Fruit fly (Drosophila melanogaster) whole organism, embryonic: ENCODE data around the gene CG34307.

Experiments
- Atf-2 ChIP-seq: fragments of 200-800 bp; sonication (Bioruptor generic); optimal IDR thresholded peaks from 2 replicates; lab custom pipeline; 2016; ENCODE audit warnings: missing biosample characterization, missing genetic modification characterization
- Atf3 ChIP-seq: fragments of 200-800 bp; sonication (Bioruptor generic); optimal IDR thresholded peaks from 3 replicates; lab custom pipeline; 2016; ENCODE audit warnings: missing biosample characterization, missing genetic modification characterization
- Awh ChIP-seq: fragments of 200-800 bp; sonication (Bioruptor generic); IDR thresholded peaks from 2 replicates; pipeline ENCODE4, ENCODE4 v1.3.6; 2022; ENCODE audit warnings: missing biosample characterization, missing genetic modification characterization
- C15 ChIP-seq: fragments of 200-800 bp; sonication (Bioruptor generic); IDR thresholded peaks from 3 replicates; pipeline ENCODE4 v1.3.6; 2022; ENCODE audit warnings: missing biosample characterization, missing genetic modification characterization
- CG12299 ChIP-seq: fragments of 200-800 bp; sonication (Bioruptor generic); optimal IDR thresholded peaks from 2 replicates; lab custom pipeline; 2018; ENCODE audit warnings: missing biosample characterization, mild to moderate bottlenecking, missing genetic modification characterization
- CG14860 ChIP-seq: fragments of 200-800 bp; sonication (Bioruptor generic); IDR thresholded peaks from 3 replicates; pipeline ENCODE4 v1.3.6; 2022; ENCODE audit warnings: missing biosample characterization, missing genetic modification characterization; ENCODE audit not compliant: partially characterized antibody
- CG14965 ChIP-seq: fragments of 200-800 bp; sonication (Bioruptor generic); optimal IDR thresholded peaks from 2 replicates; lab custom pipeline; 2016; ENCODE audit warnings: missing biosample characterization, missing genetic modification characterization, borderline replicate concordance
- CG15514 ChIP-seq: fragments of 200-800 bp; sonication (Bioruptor generic); optimal IDR thresholded peaks from 3 replicates; lab custom pipeline; 2017; ENCODE audit warnings: missing biosample characterization, missing genetic modification characterization, mild to moderate bottlenecking, moderate library complexity, missing genetic modification reagents
- CG1647 ChIP-seq: fragments of 200-800 bp; sonication (Bioruptor generic); optimal IDR thresholded peaks from 3 replicates; lab custom pipeline; 2016; ENCODE audit warnings: missing biosample characterization, missing genetic modification characterization
- CG17328 ChIP-seq: fragments of 200-800 bp; sonication (Bioruptor generic); IDR thresholded peaks from 2 replicates; pipeline ENCODE4 v1.3.6; 2022; ENCODE audit warnings: missing biosample characterization, missing genetic modification characterization
- CG17912 ChIP-seq: fragments of 200-800 bp; sonication (Bioruptor generic); optimal IDR thresholded peaks from 2 replicates; lab custom pipeline; 2018; ENCODE audit warnings: missing biosample characterization, mild to moderate bottlenecking, missing genetic modification characterization
- CG32772 ChIP-seq: fragments of 200-800 bp; sonication (Bioruptor generic); IDR thresholded peaks from 2 replicates; pipeline ENCODE4 v1.3.6; 2022; ENCODE audit warnings: missing biosample characterization, missing genetic modification characterization
- CG3838 ChIP-seq: fragments of 200-800 bp; sonication (Bioruptor generic); optimal IDR thresholded peaks from 3 replicates; lab custom pipeline; 2016; ENCODE audit warnings: missing biosample characterization, missing genetic modification characterization
- CG4282 ChIP-seq: fragments of 200-800 bp; sonication (Bioruptor generic); optimal IDR thresholded peaks from 2 replicates; lab custom pipeline; 2016; ENCODE audit warnings: missing biosample characterization, missing genetic modification characterization
- CG4820 ChIP-seq: fragments of 200-800 bp; sonication (Bioruptor generic); optimal IDR thresholded peaks from 3 replicates; lab custom pipeline; 2016; ENCODE audit warnings: missing biosample characterization, missing genetic modification characterization
- CG8478 ChIP-seq: fragments of >200 bp; optimal IDR thresholded peaks from 2 replicates; lab custom pipeline; 2018
- Dbx ChIP-seq: fragments of 200-800 bp; sonication (Bioruptor generic); IDR thresholded peaks from 3 replicates; pipeline ENCODE4 v1.3.6; 2022; ENCODE audit warnings: missing biosample characterization, missing genetic modification characterization
- Deaf1 ChIP-seq: fragments of 200-800 bp; optimal IDR thresholded peaks from 3 replicates; lab custom pipeline; 2019; ENCODE audit warnings: missing biosample characterization, mild to moderate bottlenecking, missing genetic modification characterization, moderate library complexity
- Dp ChIP-seq: fragments of 200-800 bp; sonication (Bioruptor generic); optimal IDR thresholded peaks from 2 replicates; lab custom pipeline; 2018; ENCODE audit warnings: missing biosample characterization, mild to moderate bottlenecking, missing genetic modification characterization, moderate library complexity
- ERR ChIP-seq: fragments of 200-800 bp; sonication (Bioruptor generic); optimal IDR thresholded peaks from 2 replicates; lab custom pipeline; 2016; ENCODE audit warnings: missing biosample characterization, missing genetic modification characterization
- Hsf ChIP-seq: fragments of 200-800 bp; sonication (Bioruptor generic); optimal IDR thresholded peaks from 3 replicates; lab custom pipeline; 2016; ENCODE audit warnings: missing biosample characterization, missing genetic modification characterization
- Jarid2 ChIP-seq: fragments of 200-800 bp; sonication (Bioruptor generic); optimal IDR thresholded peaks from 3 replicates; lab custom pipeline; 2017; ENCODE audit warnings: mild to moderate bottlenecking, missing biosample characterization, missing genetic modification reagents, missing genetic modification characterization
- Mes4 ChIP-seq: fragments of 200-800 bp; sonication (Bioruptor generic); optimal IDR thresholded peaks from 2 replicates; lab custom pipeline; 2016; ENCODE audit warnings: missing biosample characterization, missing genetic modification characterization
- NC2β ChIP-seq: fragments of 200-800 bp; sonication (Bioruptor generic); optimal IDR thresholded peaks from 2 replicates; lab custom pipeline; 2016; ENCODE audit warnings: missing biosample characterization, missing genetic modification characterization
- bowl ChIP-seq: fragments of 200-800 bp; sonication (Bioruptor generic); IDR thresholded peaks from 2 replicates; pipeline ENCODE4 v1.3.6; 2022; ENCODE audit warnings: missing biosample characterization, missing genetic modification characterization
- bsh ChIP-seq, 2 experiments: fragments of 200-800 bp; sonication (Bioruptor generic); optimal IDR thresholded peaks; 2 replicates each; lab custom pipeline; 2017 to 2018; ENCODE audit warnings: mild to moderate bottlenecking in 2 of 2, missing biosample characterization in 2 of 2, missing genetic modification characterization in 2 of 2, moderate library complexity in 1 of 2
- cwo ChIP-seq: fragments of 200-800 bp; sonication (Bioruptor generic); optimal IDR thresholded peaks from 3 replicates; lab custom pipeline; 2017; ENCODE audit warnings: missing biosample characterization, missing genetic modification characterization, mild to moderate bottlenecking, moderate library complexity, missing genetic modification reagents
- dysf ChIP-seq: fragments of 200-800 bp; sonication (Bioruptor generic); IDR thresholded peaks from 3 replicates; pipeline ENCODE4 v1.3.6; 2022; ENCODE audit warnings: missing biosample characterization, missing genetic modification characterization
- emc ChIP-seq: fragments of 200-800 bp; sonication (Bioruptor generic); optimal IDR thresholded peaks from 2 replicates; lab custom pipeline; 2016; ENCODE audit warnings: missing biosample characterization, missing genetic modification characterization
- exex ChIP-seq: fragments of 200-800 bp; sonication (Bioruptor generic); optimal IDR thresholded peaks from 4 replicates; lab custom pipeline; 2018; ENCODE audit warnings: missing biosample characterization, mild to moderate bottlenecking, missing genetic modification characterization, moderate library complexity
- fd102C ChIP-seq: fragments of 200-800 bp; sonication (Bioruptor generic); optimal IDR thresholded peaks from 2 replicates; lab custom pipeline; 2018; ENCODE audit warnings: missing biosample characterization, mild to moderate bottlenecking, missing genetic modification characterization, moderate library complexity
- fd96Cb ChIP-seq: fragments of 200-800 bp; sonication (Bioruptor generic); optimal IDR thresholded peaks from 2 replicates; lab custom pipeline; 2018; ENCODE audit warnings: missing biosample characterization, mild to moderate bottlenecking, missing genetic modification characterization, moderate library complexity
- ken ChIP-seq: fragments of 200-800 bp; sonication (Bioruptor generic); IDR thresholded peaks from 3 replicates; pipeline ENCODE4 v1.3.6; 2022; ENCODE audit warnings: missing biosample characterization, missing genetic modification characterization
- knrl ChIP-seq: fragments of 200-800 bp; sonication (Bioruptor generic); IDR thresholded peaks from 3 replicates; pipeline ENCODE4 v1.3.6; 2022; ENCODE audit warnings: missing biosample characterization, missing genetic modification characterization; ENCODE audit not compliant: partially characterized antibody
- nom ChIP-seq: fragments of 200-800 bp; sonication (Bioruptor generic); optimal IDR thresholded peaks from 2 replicates; lab custom pipeline; 2017; ENCODE audit warnings: missing biosample characterization, missing genetic modification characterization, mild to moderate bottlenecking, moderate library complexity, missing genetic modification reagents
- oc ChIP-seq: fragments of 200-800 bp; sonication (Bioruptor generic); optimal IDR thresholded peaks from 2 replicates; lab custom pipeline; 2018; ENCODE audit warnings: missing biosample characterization, mild to moderate bottlenecking, missing genetic modification characterization, moderate library complexity
- pan ChIP-seq, 4 experiments: fragments of >200 bp in 3 of 4; fragments of 200-800 bp in 1 of 4; sonication (Bioruptor generic) in 1 of 4; optimal IDR thresholded peaks in 3 of 4; IDR thresholded peaks in 1 of 4; 2 replicates each; pipeline versions ENCODE4 v1.3.6 to Lab custom; 2017 to 2022; ENCODE audit warnings: missing biosample characterization in 2 of 4, missing genetic modification characterization in 2 of 4, mixed read lengths in 1 of 4
- phol ChIP-seq: fragments of 200-800 bp; sonication (Bioruptor generic); optimal IDR thresholded peaks from 3 replicates; lab custom pipeline; 2018; ENCODE audit warnings: missing biosample characterization, mild to moderate bottlenecking, missing genetic modification characterization, moderate library complexity
- pita ChIP-seq: fragments of 200-800 bp; sonication (Bioruptor generic); optimal IDR thresholded peaks from 2 replicates; lab custom pipeline; 2017; ENCODE audit warnings: missing biosample characterization, mild to moderate bottlenecking, missing genetic modification characterization
- pum ChIP-seq: fragments of 200-800 bp; sonication (Bioruptor generic); optimal IDR thresholded peaks from 2 replicates; lab custom pipeline; 2016; ENCODE audit warnings: missing biosample characterization, missing genetic modification characterization
- repo ChIP-seq: fragments of 200-800 bp; sonication (Bioruptor generic); optimal IDR thresholded peaks from 2 replicates; lab custom pipeline; 2016; ENCODE audit warnings: missing biosample characterization, missing genetic modification characterization
- row ChIP-seq: fragments of 200-800 bp; sonication (Bioruptor generic); IDR thresholded peaks from 3 replicates; pipeline ENCODE4 v1.3.6; 2022; ENCODE audit warnings: missing biosample characterization, missing genetic modification characterization
- slou ChIP-seq: fragments of 200-800 bp; sonication (Bioruptor generic); optimal IDR thresholded peaks from 3 replicates; lab custom pipeline; 2016; ENCODE audit warnings: missing biosample characterization, missing genetic modification characterization
- sr ChIP-seq: fragments of 200-800 bp; sonication (Bioruptor generic); IDR thresholded peaks from 3 replicates; pipeline ENCODE4 v1.3.6; 2022; ENCODE audit warnings: missing biosample characterization, missing genetic modification characterization
- stwl ChIP-seq: fragments of 200-800 bp; sonication (Bioruptor generic); optimal IDR thresholded peaks from 3 replicates; lab custom pipeline; 2018; ENCODE audit warnings: missing biosample characterization, mild to moderate bottlenecking, missing genetic modification characterization, moderate library complexity
- tll ChIP-seq, 2 experiments: fragments of 200-800 bp in 1 of 2; fragments of >200 bp in 1 of 2; sonication (Bioruptor generic) in 1 of 2; optimal IDR thresholded peaks; 2 replicates each; lab custom pipeline; 2017 to 2019; ENCODE audit warnings: missing biosample characterization in 2 of 2, missing genetic modification characterization in 2 of 2, mild to moderate bottlenecking in 1 of 2, moderate library complexity in 1 of 2
- unpg ChIP-seq: fragments of 200-800 bp; sonication (Bioruptor generic); optimal IDR thresholded peaks from 3 replicates; lab custom pipeline; 2018; ENCODE audit warnings: missing biosample characterization, mild to moderate bottlenecking, missing genetic modification characterization, moderate library complexity
- z ChIP-seq: fragments of 200-800 bp; sonication (Bioruptor generic); IDR thresholded peaks from 3 replicates; pipeline ENCODE4 v1.3.6; 2022; ENCODE audit warnings: missing biosample characterization, missing genetic modification characterization

CG34307 gene

dm6 chr3R:11849378-11850249 lies 47.8 kb upstream of the CG34307 start (continued):
- TF ChIP-seq Dbx (no peak), pita (no peak), CG15514 (peak; percentile 17), emc (GFP tag; lab: Kevin White, UChicago) (peak; percentile 36), fd102C (no peak), dysf (GFP tag; lab: Robert Waterston, UW) (peak; percentile 87), Hsf (GFP tag; lab: Kevin White, UChicago) (peak; percentile 86), repo (GFP tag; lab: Kevin White, UChicago) (peak; percentile 88), CG14860 (GFP tag; lab: Robert Waterston, UW) (no peak), tll (GFP tag; optimal IDR thresholded peaks at IDR 0.05; lab: Kevin White, UChicago) (no peak), CG14965 (GFP tag; lab: Kevin White, UChicago) (peak; percentile 69), CG17912 (GFP tag; lab: Kevin White, UChicago) (peak; percentile 51), ERR (GFP tag; lab: Kevin White, UChicago) (peak; percentile 78), bsh (GFP tag; optimal IDR thresholded peaks at IDR 0.05; lab: Kevin White, UChicago) (peak; percentile 73 to 98), CG4282 (GFP tag; lab: Kevin White, UChicago) (peak; percentile 65), oc (tag; lab: Kevin White, UChicago) (peak; percentile 97), CG1647 (peak; percentile 89), Awh (GFP tag; lab: Robert Waterston, UW) (peak; percentile 93), C15 (no peak), phol (tag; lab: Kevin White, UChicago) (peak; percentile 94), NC2β (GFP tag; lab: Kevin White, UChicago) (peak; percentile 91), Jarid2 (GFP tag; lab: Kevin White, UChicago) (peak; percentile 62), CG32772 (GFP tag; lab: Robert Waterston, UW) (peak; percentile 95), unpg (GFP tag; lab: Kevin White, UChicago) (peak; percentile 92), slou (GFP tag; lab: Kevin White, UChicago) (peak; percentile 55), cwo (GFP tag; lab: Kevin White, UChicago) (peak; percentile 58), sr (GFP tag; lab: Robert Waterston, UW) (peak; percentile 94), CG8478 (lab: Kevin White, UChicago) (no peak), fd96Cb (tag; lab: Kevin White, UChicago) (peak; percentile 96), ken (GFP tag; lab: Robert Waterston, UW) (peak; percentile 97), Mes4 (GFP tag; lab: Kevin White, UChicago) (peak; percentile 91), CG3838 (peak; percentile 63), CG4820 (GFP tag; lab: Kevin White, UChicago) (peak; percentile 94), pum (GFP tag; lab: Kevin White, UChicago) (peak; percentile 90), CG12299 (tag; lab: Kevin White, UChicago) (peak; percentile 87), Atf3 (GFP tag; lab: Kevin White, UChicago) (peak; percentile 89), Dp (GFP tag; lab: Kevin White, UChicago) (no peak), CG17328 (peak; percentile 94), nom (GFP tag; lab: Kevin White, UChicago) (peak; percentile 14), bowl (GFP tag; lab: Robert Waterston, UW) (0 out of 2 replicates have a peak, but pooled peaks have one; percentile 63), pan (optimal IDR thresholded peaks at IDR 0.05; lab: Kevin White, UChicago) (no peak), pan (GFP tag; optimal IDR thresholded peaks at IDR 0.05 in 1 of 2, IDR thresholded peaks at IDR 0.05 in 1 of 2) (peak in 1 of 2 experiments; percentile 88), stwl (tag; lab: Kevin White, UChicago) (peak; percentile 3), exex (tag; lab: Kevin White, UChicago) (no peak), Deaf1 (tag; lab: Kevin White, UChicago) (peak; percentile 63), knrl (GFP tag; lab: Robert Waterston, UW) (0 out of 3 replicates have a peak, but pooled peaks have one; percentile 27), row (GFP tag; lab: Robert Waterston, UW) (peak; percentile 83), Atf-2 (GFP tag; lab: Kevin White, UChicago) (peak; percentile 86), z (peak; percentile 64; the same call in 2 of the 3 replicates)
